Fruit fly (Drosophila melanogaster) whole organism, wandering third instar larva: ENCODE results near the gene Dora.
A peak's percentile ranks its signal among the peaks of the same experiment; 100 is the strongest.

ENCODE experiments used
- Abd-B ChIP-seq: fragments of >200 bp; optimal IDR thresholded peaks from 2 replicates; lab custom pipeline; 2017; ENCODE audit warnings: missing biosample characterization, missing genetic modification characterization
- CG9705 ChIP-seq: fragments of 200-800 bp; sonication (Bioruptor generic); optimal IDR thresholded peaks from 2 replicates; lab custom pipeline; 2018; ENCODE audit warnings: missing biosample characterization, mild to moderate bottlenecking, missing genetic modification characterization
- CrebA ChIP-seq: fragments of 200-800 bp; sonication (Bioruptor generic); optimal IDR thresholded peaks from 2 replicates; lab custom pipeline; 2016; ENCODE audit warnings: missing biosample characterization, mild to moderate bottlenecking, missing genetic modification characterization, borderline replicate concordance
- Dfd ChIP-seq: fragments of >200 bp; optimal IDR thresholded peaks from 2 replicates; lab custom pipeline; 2017; ENCODE audit warnings: missing biosample characterization, missing genetic modification characterization
- Dif ChIP-seq: fragments of 200-275, 200-300 bp; sonication (Bioruptor generic); optimal IDR thresholded peaks from 2 replicates; lab custom pipeline; 2018; ENCODE audit warnings: missing biosample characterization, missing genetic modification characterization; ENCODE audit not compliant: partially characterized antibody
- GATAd ChIP-seq: sonication (Bioruptor generic); optimal IDR thresholded peaks from 2 replicates; lab custom pipeline; 2016; ENCODE audit warnings: missing biosample characterization, missing genetic modification characterization
- HLH106 ChIP-seq: fragments of 200-800 bp; optimal IDR thresholded peaks from 3 replicates; lab custom pipeline; 2019; ENCODE audit warnings: missing biosample characterization, mild to moderate bottlenecking, missing genetic modification characterization, moderate library complexity
- Hnf4 ChIP-seq: fragments of 200-800 bp; sonication (Bioruptor generic); optimal IDR thresholded peaks from 2 replicates; lab custom pipeline; 2016; ENCODE audit warnings: missing biosample characterization, mild to moderate bottlenecking, missing genetic modification characterization
- Hr78 ChIP-seq: fragments of >200 bp; optimal IDR thresholded peaks from 2 replicates; lab custom pipeline; 2017; ENCODE audit warnings: missing biosample characterization, missing genetic modification characterization
- Hr83 ChIP-seq: fragments of 200-300 bp; sonication (Bioruptor generic); optimal IDR thresholded peaks from 2 replicates; lab custom pipeline; 2016; ENCODE audit warnings: missing biosample characterization, mild to moderate bottlenecking, missing genetic modification characterization, moderate library complexity; ENCODE audit not compliant: poor library complexity, severe bottlenecking
- Jra ChIP-seq: sonication (Bioruptor generic); optimal IDR thresholded peaks from 2 replicates; lab custom pipeline; 2016; ENCODE audit warnings: missing biosample characterization, missing genetic modification characterization
- Mio ChIP-seq: sonication (Bioruptor generic); optimal IDR thresholded peaks from 2 replicates; lab custom pipeline; 2016; ENCODE audit warnings: missing biosample characterization, missing genetic modification characterization
- Myc ChIP-seq: fragments of >200 bp; optimal IDR thresholded peaks from 2 replicates; lab custom pipeline; 2017
- N ChIP-seq: fragments of >200 bp; optimal IDR thresholded peaks from 2 replicates; lab custom pipeline; 2018; ENCODE audit warnings: missing biosample characterization, missing external identifiers, missing genetic modification characterization
- OdsH ChIP-seq: fragments of 200-800 bp; sonication (Bioruptor generic); optimal IDR thresholded peaks from 2 replicates; lab custom pipeline; 2016; ENCODE audit warnings: missing biosample characterization, mild to moderate bottlenecking, missing genetic modification characterization
- Rel ChIP-seq, 2 experiments: fragments of 200-800 bp; sonication (Bioruptor generic) in 1 of 2; optimal IDR thresholded peaks; 2 replicates in 1 of 2; 3 replicates in 1 of 2; lab custom pipeline; 2016 to 2019; ENCODE audit warnings: mild to moderate bottlenecking in 2 of 2, missing biosample characterization in 2 of 2, missing genetic modification characterization in 2 of 2, moderate library complexity in 1 of 2
- Sp1 ChIP-seq: fragments of 200-800 bp; sonication (Bioruptor generic); optimal IDR thresholded peaks from 3 replicates; lab custom pipeline; 2019; ENCODE audit warnings: missing biosample characterization, mild to moderate bottlenecking, missing genetic modification characterization, moderate library complexity
- Vsx2 ChIP-seq: fragments of 200-300, 225-300 bp; sonication (Bioruptor generic); optimal IDR thresholded peaks from 2 replicates; lab custom pipeline; 2018; ENCODE audit warnings: missing biosample characterization, missing genetic modification characterization; ENCODE audit not compliant: partially characterized antibody
- br ChIP-seq: fragments of 200-800 bp; sonication (Bioruptor generic); optimal IDR thresholded peaks from 2 replicates; lab custom pipeline; 2016; ENCODE audit warnings: missing biosample characterization, missing genetic modification characterization
- dl ChIP-seq, 2 experiments: fragments of 175-275, 200-275 bp in 1 of 2; fragments of 200-275 bp in 1 of 2; sonication (Bioruptor generic); optimal IDR thresholded peaks; lab custom pipeline; 2018; ENCODE audit warnings: mild to moderate bottlenecking in 2 of 2, missing biosample characterization in 2 of 2, missing genetic modification characterization in 2 of 2, moderate library complexity in 2 of 2; ENCODE audit not compliant: partially characterized antibody in 2 of 2, insufficient read depth in 1 of 2
- dmrt93B ChIP-seq: fragments of 200-800 bp; sonication (Bioruptor generic); optimal IDR thresholded peaks from 2 replicates; lab custom pipeline; 2018; ENCODE audit warnings: missing biosample characterization, mild to moderate bottlenecking, missing genetic modification characterization
- dsf ChIP-seq: sonication (Bioruptor generic); optimal IDR thresholded peaks from 2 replicates; lab custom pipeline; 2016; ENCODE audit warnings: missing biosample characterization, missing genetic modification characterization, borderline replicate concordance
- ey ChIP-seq: fragments of 200-800 bp; sonication (Bioruptor generic); optimal IDR thresholded peaks from 2 replicates; lab custom pipeline; 2016; ENCODE audit warnings: missing biosample characterization, missing genetic modification characterization
- foxo ChIP-seq, 2 experiments: fragments of 200-800 bp; sonication (Bioruptor generic); optimal IDR thresholded peaks; 2 replicates in 1 of 2; 3 replicates in 1 of 2; lab custom pipeline; 2016 to 2017; ENCODE audit warnings: missing biosample characterization in 2 of 2, missing genetic modification characterization in 2 of 2
- fru ChIP-seq: fragments of 200-800 bp; sonication (Bioruptor generic); optimal IDR thresholded peaks from 3 replicates; lab custom pipeline; 2016; ENCODE audit warnings: missing biosample characterization, mild to moderate bottlenecking, missing genetic modification characterization
- h ChIP-seq: fragments of 200-800 bp; sonication (Bioruptor generic); optimal IDR thresholded peaks from 3 replicates; lab custom pipeline; 2016; ENCODE audit warnings: missing biosample characterization, mild to moderate bottlenecking, missing genetic modification characterization
- jim ChIP-seq: fragments of 175-275, 200-325 bp; sonication (Bioruptor generic); optimal IDR thresholded peaks from 2 replicates; lab custom pipeline; 2016; ENCODE audit warnings: missing biosample characterization, mild to moderate bottlenecking, missing genetic modification characterization
- lola ChIP-seq: fragments of >200 bp; optimal IDR thresholded peaks from 2 replicates; lab custom pipeline; 2017; ENCODE audit warnings: missing biosample characterization, missing genetic modification characterization
- pan ChIP-seq: fragments of >200 bp; optimal IDR thresholded peaks from 2 replicates; lab custom pipeline; 2017
- psq ChIP-seq: fragments of 200-800 bp; sonication (Bioruptor generic); optimal IDR thresholded peaks from 3 replicates; lab custom pipeline; 2017; ENCODE audit warnings: missing biosample characterization, mild to moderate bottlenecking, missing genetic modification characterization, moderate library complexity
- rgr ChIP-seq: fragments of 200-800 bp; sonication (Bioruptor generic); optimal IDR thresholded peaks from 3 replicates; lab custom pipeline; 2016; ENCODE audit warnings: missing biosample characterization, mild to moderate bottlenecking, missing genetic modification characterization
- sv ChIP-seq: fragments of 200-800 bp; sonication (Bioruptor generic); optimal IDR thresholded peaks from 3 replicates; lab custom pipeline; 2016; ENCODE audit warnings: missing biosample characterization, missing genetic modification characterization
- woc ChIP-seq: sonication (Bioruptor generic); optimal IDR thresholded peaks from 2 replicates; lab custom pipeline; 2016; ENCODE audit warnings: missing biosample characterization, mild to moderate bottlenecking, missing genetic modification characterization

The Dora gene

dm6 chrX:18838929-18839576, 24.7 kb upstream of the Dora start:
- TF ChIP-seq Mio (GFP tag; lab: Kevin White, UChicago) (no peak), psq (GFP tag; lab: Kevin White, UChicago) (peak; percentile 2), Sp1 (GFP tag; lab: Kevin White, UChicago) (peak; percentile 30), CG9705 (GFP tag; lab: Kevin White, UChicago) (peak; percentile 5)

- peak; percentile 67 for TF ChIP-seq ey (GFP tag; lab: Kevin White, UChicago)
- TF ChIP-seq Hr83 (GFP tag; lab: Kevin White, UChicago): peak; percentile 72
- peak; percentile 52 for TF ChIP-seq HLH106
- TF ChIP-seq fru (GFP tag; lab: Kevin White, UChicago): peak; percentile 69
- no peak for TF ChIP-seq dsf (GFP tag; lab: Kevin White, UChicago)
- TF ChIP-seq Dfd (GFP tag; lab: Kevin White, UChicago): no peak
- no peak for TF ChIP-seq Mio (GFP tag; lab: Kevin White, UChicago)
- no peak for TF ChIP-seq GATAd (GFP tag; lab: Kevin White, UChicago)
- peak; percentile 62 for TF ChIP-seq br (GFP tag; lab: Kevin White, UChicago)
- TF ChIP-seq CrebA (GFP tag; lab: Kevin White, UChicago): no peak
- peak; percentile 94 for TF ChIP-seq Myc (lab: Kevin White, UChicago)
- TF ChIP-seq OdsH (GFP tag; lab: Kevin White, UChicago): peak; percentile 63
- TF ChIP-seq sv (GFP tag; lab: Kevin White, UChicago): peak; percentile 10
- TF ChIP-seq Hnf4 (GFP tag; lab: Kevin White, UChicago): peak; percentile 75
- TF ChIP-seq Jra: peak; percentile 11
- TF ChIP-seq dmrt93B (GFP tag; lab: Kevin White, UChicago): peak; percentile 35
- peak in 1 of 2 experiments; percentile 86 for TF ChIP-seq foxo (GFP tag; optimal IDR thresholded peaks at IDR 0.05; lab: Kevin White, UChicago)
- TF ChIP-seq Rel (GFP tag; optimal IDR thresholded peaks at IDR 0.05; lab: Kevin White, UChicago): no peak
- peak; percentile 43 for TF ChIP-seq Rel (tag; optimal IDR thresholded peaks at IDR 0.05; lab: Kevin White, UChicago)
- no peak for TF ChIP-seq jim (GFP tag; lab: Kevin White, UChicago)
- no peak for TF ChIP-seq woc
- TF ChIP-seq CG9705 (GFP tag; lab: Kevin White, UChicago): peak; percentile 37
- no peak for TF ChIP-seq Abd-B
- no peak for TF ChIP-seq Dif (GFP tag; lab: Kevin White, UChicago)
- no peak for TF ChIP-seq Hr78 (GFP tag; lab: Kevin White, UChicago)
- TF ChIP-seq Vsx2 (GFP tag; lab: Kevin White, UChicago): no peak
- no peak for TF ChIP-seq pan (lab: Kevin White, UChicago)
- TF ChIP-seq dl (GFP tag; optimal IDR thresholded peaks at IDR 0.05; lab: Kevin White, UChicago; ENCODE audit: insufficient read depth in 1 of 2, partially characterized antibody in 2 of 2): no peak
- TF ChIP-seq psq (GFP tag; lab: Kevin White, UChicago): peak; percentile 65
- no peak for TF ChIP-seq N
- TF ChIP-seq rgr (GFP tag; lab: Kevin White, UChicago): peak; percentile 74
- TF ChIP-seq Sp1 (GFP tag; lab: Kevin White, UChicago): peak; percentile 20
- TF ChIP-seq lola (GFP tag; lab: Kevin White, UChicago): no peak
- TF ChIP-seq h (GFP tag; lab: Kevin White, UChicago): peak; percentile 79
- TF ChIP-seq, all 38 proteins: peak for 18
These were observed 20.3 kb upstream of the Dora start, which contains the start of gene htk for dm6 chrX:18843229-18844033. Gene htk, plus strand, starts transcription at chrX:18843663.
